Fruit fly (Drosophila melanogaster) whole organism, prepupa: ENCODE data around the gene CG9662.

Experiments used
- Blimp-1 ChIP-seq: fragments of 200-800 bp; sonication (Bioruptor generic); optimal IDR thresholded peaks from 3 replicates; lab custom pipeline; 2017; ENCODE audit warnings: missing biosample characterization, missing genetic modification characterization, mild to moderate bottlenecking, moderate library complexity, missing genetic modification reagents
- CG10631 ChIP-seq: fragments of 200-800 bp; sonication (Bioruptor generic); optimal IDR thresholded peaks from 2 replicates; lab custom pipeline; 2016; ENCODE audit warnings: missing biosample characterization, missing genetic modification characterization
- CG10669 ChIP-seq: fragments of 200-800 bp; sonication (Bioruptor generic); optimal IDR thresholded peaks from 3 replicates; lab custom pipeline; 2018; ENCODE audit warnings: missing biosample characterization, mild to moderate bottlenecking, missing genetic modification characterization, moderate library complexity
- CG11294 ChIP-seq: fragments of 200-800 bp; sonication (Bioruptor generic); IDR thresholded peaks from 2 replicates; pipeline ENCODE4 v1.3.6; 2022; ENCODE audit warnings: missing biosample characterization, missing genetic modification characterization
- CG11762 ChIP-seq: fragments of 200-800 bp; sonication (Bioruptor generic); optimal IDR thresholded peaks from 3 replicates; lab custom pipeline; 2016; ENCODE audit warnings: missing biosample characterization, missing genetic modification characterization; ENCODE audit not compliant: insufficient read depth
- CG11902 ChIP-seq: fragments of 200-800 bp; sonication (Bioruptor generic); optimal IDR thresholded peaks from 3 replicates; lab custom pipeline; 2016; ENCODE audit warnings: missing biosample characterization, missing genetic modification characterization
- CG15336 ChIP-seq: fragments of 200-800 bp; sonication (Bioruptor generic); IDR thresholded peaks from 2 replicates; pipeline ENCODE4 v1.3.6; 2022; ENCODE audit warnings: missing biosample characterization, missing genetic modification characterization
- CG1621 ChIP-seq: fragments of 200-800 bp; sonication (Bioruptor generic); optimal IDR thresholded peaks from 3 replicates; lab custom pipeline; 2018; ENCODE audit warnings: missing biosample characterization, mild to moderate bottlenecking, missing genetic modification characterization
- CG16779 ChIP-seq: fragments of 200-800 bp; sonication (Bioruptor generic); optimal IDR thresholded peaks from 3 replicates; lab custom pipeline; 2017; ENCODE audit warnings: missing biosample characterization, mild to moderate bottlenecking, missing genetic modification characterization
- CG3032 ChIP-seq: fragments of 200-800 bp; optimal IDR thresholded peaks from 2 replicates; lab custom pipeline; 2019; ENCODE audit warnings: missing biosample characterization, mild to moderate bottlenecking, missing genetic modification characterization, moderate library complexity
- CG31627 ChIP-seq: fragments of 200-800 bp; sonication (Bioruptor generic); optimal IDR thresholded peaks from 3 replicates; lab custom pipeline; 2016; ENCODE audit warnings: missing biosample characterization, missing genetic modification characterization
- CG32006 ChIP-seq: fragments of 200-800 bp; sonication (Bioruptor generic); optimal IDR thresholded peaks from 3 replicates; lab custom pipeline; 2017; ENCODE audit warnings: missing biosample characterization, mild to moderate bottlenecking, missing genetic modification characterization
- CG34406 ChIP-seq: fragments of 200-800 bp; sonication (Bioruptor generic); optimal IDR thresholded peaks from 3 replicates; lab custom pipeline; 2016; ENCODE audit warnings: missing biosample characterization, missing genetic modification characterization
- CG4318 ChIP-seq: fragments of 200-800 bp; sonication (Bioruptor generic); optimal IDR thresholded peaks from 3 replicates; lab custom pipeline; 2017; ENCODE audit warnings: missing biosample characterization, mild to moderate bottlenecking, missing genetic modification characterization
- CG6163 ChIP-seq: fragments of 200-800 bp; sonication (Bioruptor generic); IDR thresholded peaks from 3 replicates; pipeline ENCODE4 v1.3.6; 2022; ENCODE audit warnings: missing biosample characterization, missing genetic modification characterization
- CG6276 ChIP-seq: fragments of 200-800 bp; sonication (Bioruptor generic); optimal IDR thresholded peaks from 2 replicates; lab custom pipeline; 2017; ENCODE audit warnings: missing biosample characterization, mild to moderate bottlenecking, missing genetic modification characterization
- CG6808 ChIP-seq: fragments of 200-800 bp; sonication (Bioruptor generic); optimal IDR thresholded peaks from 3 replicates; lab custom pipeline; 2017; ENCODE audit warnings: missing biosample characterization, missing genetic modification characterization, mild to moderate bottlenecking, moderate library complexity, missing genetic modification reagents
- CG6854 ChIP-seq: fragments of 200-800 bp; sonication (Bioruptor generic); optimal IDR thresholded peaks from 2 replicates; lab custom pipeline; 2017; ENCODE audit warnings: missing biosample characterization, mild to moderate bottlenecking, missing genetic modification characterization
- CG8119 ChIP-seq: fragments of 200-800 bp; sonication (Bioruptor generic); IDR thresholded peaks from 3 replicates; pipeline ENCODE4 v1.3.6; 2022; ENCODE audit warnings: missing biosample characterization, missing genetic modification characterization
- CG8319 ChIP-seq: fragments of 200-800 bp; sonication (Bioruptor generic); optimal IDR thresholded peaks from 3 replicates; lab custom pipeline; 2016; ENCODE audit warnings: missing biosample characterization, missing genetic modification characterization
- CG8632 ChIP-seq: fragments of 200-800 bp; sonication (Bioruptor generic); optimal IDR thresholded peaks from 3 replicates; lab custom pipeline; 2016; ENCODE audit warnings: missing biosample characterization, missing genetic modification characterization
- Eip78C ChIP-seq: fragments of 200-800 bp; sonication (Bioruptor generic); peaks from one replicate; lab custom pipeline; 2016; ENCODE audit warnings: missing biosample characterization, missing genetic modification characterization
- Eip93F ChIP-seq: fragments of 200-800 bp; sonication (Bioruptor generic); optimal IDR thresholded peaks from 2 replicates; lab custom pipeline; 2016; ENCODE audit warnings: missing biosample characterization, mild to moderate bottlenecking, missing genetic modification characterization
- Ets21C ChIP-seq: fragments of 200-800 bp; sonication (Bioruptor generic); optimal IDR thresholded peaks from 3 replicates; lab custom pipeline; 2016; ENCODE audit warnings: missing biosample characterization, missing genetic modification characterization
- Ets96B ChIP-seq: fragments of 200-800 bp; optimal IDR thresholded peaks from 2 replicates; lab custom pipeline; 2019; ENCODE audit warnings: missing biosample characterization, mild to moderate bottlenecking, missing genetic modification characterization, moderate library complexity
- Gug ChIP-seq: fragments of 200-800 bp; sonication (Bioruptor generic); IDR thresholded peaks from 2 replicates; pipeline ENCODE4 v1.3.6; 2022; ENCODE audit warnings: missing biosample characterization, missing genetic modification characterization
- Hr39 ChIP-seq: fragments of 200-800 bp; sonication (Bioruptor generic); optimal IDR thresholded peaks from 2 replicates; lab custom pipeline; 2016; ENCODE audit warnings: missing biosample characterization, missing genetic modification characterization
- Hr4 ChIP-seq: fragments of 200-800 bp; sonication (Bioruptor generic); optimal IDR thresholded peaks from 3 replicates; lab custom pipeline; 2016; ENCODE audit warnings: missing biosample characterization, missing genetic modification characterization
- Lpt ChIP-seq: fragments of 200-800 bp; sonication (Bioruptor generic); optimal IDR thresholded peaks from 3 replicates; lab custom pipeline; 2016; ENCODE audit warnings: missing biosample characterization, missing genetic modification characterization
- OdsH ChIP-seq: fragments of 200-800 bp; sonication (Bioruptor generic); optimal IDR thresholded peaks from 3 replicates; lab custom pipeline; 2016; ENCODE audit warnings: missing biosample characterization, missing genetic modification characterization
- Smox ChIP-seq: fragments of 200-800 bp; sonication (Bioruptor generic); optimal IDR thresholded peaks from 3 replicates; lab custom pipeline; 2016; ENCODE audit warnings: missing biosample characterization, missing genetic modification characterization
- Sox102F ChIP-seq: fragments of 200-800 bp; sonication (Bioruptor generic); optimal IDR thresholded peaks from 2 replicates; lab custom pipeline; 2016; ENCODE audit warnings: missing biosample characterization, mild to moderate bottlenecking, missing genetic modification characterization
- Sox14 ChIP-seq: fragments of 200-800 bp; sonication (Bioruptor generic); optimal IDR thresholded peaks from 3 replicates; lab custom pipeline; 2016; ENCODE audit warnings: missing biosample characterization, missing genetic modification characterization
- Sox15 ChIP-seq: fragments of 200-800 bp; sonication (Bioruptor generic); optimal IDR thresholded peaks from 3 replicates; lab custom pipeline; 2016; ENCODE audit warnings: missing biosample characterization, missing genetic modification characterization
- achi ChIP-seq: fragments of 200-800 bp; sonication (Bioruptor generic); optimal IDR thresholded peaks from 3 replicates; lab custom pipeline; 2016; ENCODE audit warnings: missing biosample characterization, missing genetic modification characterization
- cyc ChIP-seq: fragments of 200-800 bp; sonication (Bioruptor generic); optimal IDR thresholded peaks from 3 replicates; lab custom pipeline; 2016; ENCODE audit warnings: missing biosample characterization, missing genetic modification characterization
- dsx ChIP-seq: fragments of 200-800 bp; optimal IDR thresholded peaks from 3 replicates; lab custom pipeline; 2019; ENCODE audit warnings: missing biosample characterization, mild to moderate bottlenecking, missing genetic modification characterization, moderate library complexity; ENCODE audit not compliant: poor library complexity, severe bottlenecking
- eg ChIP-seq: fragments of 200-800 bp; sonication (Bioruptor generic); IDR thresholded peaks from 3 replicates; pipeline ENCODE4 v1.3.6; 2022; ENCODE audit warnings: missing biosample characterization, missing genetic modification characterization
- esn ChIP-seq: fragments of 200-800 bp; sonication (Bioruptor generic); optimal IDR thresholded peaks from 2 replicates; lab custom pipeline; 2016; ENCODE audit warnings: missing biosample characterization, mild to moderate bottlenecking, missing genetic modification characterization, moderate library complexity
- fd59A ChIP-seq: fragments of 200-800 bp; sonication (Bioruptor generic); optimal IDR thresholded peaks from 2 replicates; lab custom pipeline; 2017; ENCODE audit warnings: missing biosample characterization, mild to moderate bottlenecking, missing genetic modification characterization, missing genetic modification reagents
- fd85E ChIP-seq: fragments of 200-800 bp; sonication (Bioruptor generic); optimal IDR thresholded peaks from 3 replicates; lab custom pipeline; 2016; ENCODE audit warnings: missing biosample characterization, missing genetic modification characterization
- fkh ChIP-seq: fragments of 200-800 bp; sonication (Bioruptor generic); optimal IDR thresholded peaks from 3 replicates; lab custom pipeline; 2017; ENCODE audit warnings: missing biosample characterization, mild to moderate bottlenecking, missing genetic modification characterization, moderate library complexity
- lz ChIP-seq: fragments of 200-800 bp; sonication (Bioruptor generic); optimal IDR thresholded peaks from 3 replicates; lab custom pipeline; 2016; ENCODE audit warnings: missing biosample characterization, missing genetic modification characterization
- net ChIP-seq: fragments of 200-800 bp; sonication (Bioruptor generic); optimal IDR thresholded peaks from 3 replicates; lab custom pipeline; 2016; ENCODE audit warnings: missing biosample characterization, missing genetic modification characterization
- pdm3 ChIP-seq: fragments of 200-800 bp; sonication (Bioruptor generic); optimal IDR thresholded peaks from 3 replicates; lab custom pipeline; 2016; ENCODE audit warnings: missing biosample characterization, missing genetic modification characterization
- salr ChIP-seq, 2 experiments: fragments of 200-800 bp; sonication (Bioruptor generic); optimal IDR thresholded peaks; 3 replicates each; lab custom pipeline; 2016 to 2018; ENCODE audit warnings: missing biosample characterization in 2 of 2, missing genetic modification characterization in 2 of 2, mild to moderate bottlenecking in 1 of 2
- spab ChIP-seq: fragments of 200-800 bp; sonication (Bioruptor generic); optimal IDR thresholded peaks from 2 replicates; lab custom pipeline; 2017; ENCODE audit warnings: missing biosample characterization, mild to moderate bottlenecking, missing genetic modification characterization, missing genetic modification reagents
- ss ChIP-seq, 2 experiments: fragments of 200-800 bp; sonication (Bioruptor generic); optimal IDR thresholded peaks; 2 replicates in 1 of 2; 3 replicates in 1 of 2; lab custom pipeline; 2017 to 2018; ENCODE audit warnings: mild to moderate bottlenecking in 2 of 2, missing biosample characterization in 2 of 2, missing genetic modification characterization in 2 of 2, moderate library complexity in 1 of 2
- svp ChIP-seq: fragments of 200-800 bp; sonication (Bioruptor generic); peaks from one replicate; lab custom pipeline; 2016; ENCODE audit warnings: missing biosample characterization, missing genetic modification characterization

The CG9662 gene

dm6 chr2L:3351575-3352219 lies 24.8 kb downstream of the CG9662 start (continued):
- TF ChIP-seq Ets96B (tag; lab: Kevin White, UChicago) = peak; percentile 58
- TF ChIP-seq Blimp-1 (GFP tag; lab: Kevin White, UChicago) = no peak
- no peak for TF ChIP-seq salr (GFP tag; optimal IDR thresholded peaks at IDR 0.05; lab: Kevin White, UChicago)
- TF ChIP-seq esn (GFP tag; lab: Kevin White, UChicago) = peak; percentile 19
- no peak for TF ChIP-seq CG11762 (GFP tag; lab: Kevin White, UChicago)
- TF ChIP-seq net (GFP tag; lab: Kevin White, UChicago) = peak; percentile 26
- peak; percentile 11 for TF ChIP-seq cyc (GFP tag; lab: Kevin White, UChicago)
- TF ChIP-seq fkh = no peak
- TF ChIP-seq lz (GFP tag; lab: Kevin White, UChicago) = peak; percentile 7
- no peak for TF ChIP-seq CG6854 (GFP tag; lab: Kevin White, UChicago)
- TF ChIP-seq achi = peak; percentile 30
- TF ChIP-seq eg = no peak
- no peak for TF ChIP-seq CG16779 (tag; lab: Kevin White, UChicago)
- peak; percentile 32 for TF ChIP-seq OdsH
- no peak for TF ChIP-seq Eip93F
- TF ChIP-seq CG8319 (GFP tag; lab: Kevin White, UChicago) = no peak
- TF ChIP-seq CG10669 = peak; percentile 62
- TF ChIP-seq Smox (GFP tag; lab: Kevin White, UChicago) = no peak
- TF ChIP-seq CG10631 (GFP tag; lab: Kevin White, UChicago) = peak; percentile 39
- TF ChIP-seq CG11294 (GFP tag; lab: Robert Waterston, UW) = no peak
- peak; percentile 66 for TF ChIP-seq CG6808 (GFP tag; lab: Kevin White, UChicago)
- peak; percentile 36 for TF ChIP-seq pdm3 (GFP tag; lab: Kevin White, UChicago)
- TF ChIP-seq CG4318 = no peak
- TF ChIP-seq svp (GFP tag; lab: Kevin White, UChicago) = peak; percentile 66
- no peak for TF ChIP-seq Ets21C (GFP tag; lab: Kevin White, UChicago)
- TF ChIP-seq CG6276 (GFP tag; lab: Kevin White, UChicago) = no peak
- peak; percentile 20 for TF ChIP-seq CG32006 (GFP tag; lab: Kevin White, UChicago)
- TF ChIP-seq dsx (GFP tag; lab: Kevin White, UChicago) = peak; percentile 80
- peak; percentile 10 for TF ChIP-seq Sox15
- TF ChIP-seq fd59A (GFP tag; lab: Kevin White, UChicago) = peak; percentile 63
- TF ChIP-seq Eip78C (GFP tag; lab: Kevin White, UChicago) = peak; percentile 91
- peak; percentile 72 for TF ChIP-seq CG3032
- no peak for TF ChIP-seq Lpt
- no peak for TF ChIP-seq CG11902 (GFP tag; lab: Kevin White, UChicago)
- TF ChIP-seq CG31627 = peak; percentile 12
- 0 out of 3 replicates have a peak, but pooled peaks have one; percentile 33 for TF ChIP-seq CG8119
- peak; percentile 41 for TF ChIP-seq CG1621 (tag; lab: Kevin White, UChicago)
- peak; percentile 29 for TF ChIP-seq Sox102F (GFP tag; lab: Kevin White, UChicago)
- TF ChIP-seq Hr39 (GFP tag; lab: Kevin White, UChicago) = peak; percentile 25

- no peak for TF ChIP-seq Eip93F
- TF ChIP-seq eg = peak; percentile 99
- TF ChIP-seq CG8632 = peak; percentile 92
- peak; percentile 93 for TF ChIP-seq CG34406 (GFP tag; lab: Kevin White, UChicago)
- TF ChIP-seq CG6808 (GFP tag; lab: Kevin White, UChicago) = peak; percentile 88
- TF ChIP-seq ss (GFP tag; optimal IDR thresholded peaks at IDR 0.05; lab: Kevin White, UChicago) = peak; percentile 83 to 91
- TF ChIP-seq Sox15 = peak; percentile 87
- peak; percentile 94 for TF ChIP-seq CG10631 (GFP tag; lab: Kevin White, UChicago)
- peak; percentile 91 for TF ChIP-seq spab (GFP tag; lab: Kevin White, UChicago)
- peak; percentile 98 for TF ChIP-seq CG6163
- TF ChIP-seq pdm3 (GFP tag; lab: Kevin White, UChicago) = peak; percentile 97
- TF ChIP-seq Ets21C (GFP tag; lab: Kevin White, UChicago) = peak; percentile 92
- TF ChIP-seq Gug (GFP tag; lab: Robert Waterston, UW) = peak; percentile 97
- peak; percentile 76 for TF ChIP-seq fd85E
- TF ChIP-seq CG4318 = peak; percentile 85
- TF ChIP-seq CG8319 (GFP tag; lab: Kevin White, UChicago) = peak; percentile 93
- TF ChIP-seq Sox14 (GFP tag; lab: Kevin White, UChicago) = peak; percentile 96
- peak; percentile 93 for TF ChIP-seq CG15336
- TF ChIP-seq Hr39 (GFP tag; lab: Kevin White, UChicago) = peak; percentile 91
- peak; percentile 94 for TF ChIP-seq Hr4 (GFP tag; lab: Kevin White, UChicago)
Observed at dm6 chr2L:3348146-3348747, 28.3 kb downstream of the CG9662 start.
